Worm (Caenorhabditis elegans) whole organism, midembryonic: Measurements from ENCODE around the gene mdt-8.

Experiments
- T22C8.4 ChIP-seq: fragments of 200-800 bp; sonication (Bioruptor generic); IDR thresholded peaks from 2 replicates; pipeline ENCODE4 v1.3.6; 2022; ENCODE audit warnings: missing genetic modification characterization, missing compliant biosample characterization
- cog-1 ChIP-seq: sonication (generic microtip); optimal IDR thresholded peaks from 2 replicates; lab custom pipeline; 2016; ENCODE audit warnings: missing genetic modification characterization, missing compliant biosample characterization
- flt-1 ChIP-seq: fragments of 200-800 bp; sonication (Bioruptor generic); IDR thresholded peaks from 2 replicates; pipeline ENCODE4 v1.3.6; 2022; ENCODE audit warnings: missing genetic modification characterization, missing compliant biosample characterization
- klf-2 ChIP-seq: fragments of 200-800 bp; sonication (Bioruptor generic); conservative IDR thresholded peaks from 2 replicates; pipeline ENCODE4 v1.3.6; 2022; ENCODE audit warnings: missing genetic modification reagents, missing genetic modification characterization, missing compliant biosample characterization
- med-1 ChIP-seq: sonication (generic microtip); optimal IDR thresholded peaks from 2 replicates; lab custom pipeline; 2017; ENCODE audit warnings: missing genetic modification characterization, mild to moderate bottlenecking, missing compliant biosample characterization, antibody characterized with exemption, missing genetic modification reagents; ENCODE audit not compliant: insufficient read depth
- ref-1 ChIP-seq: fragments of 200-800 bp; sonication (Bioruptor generic); conservative IDR thresholded peaks from 2 replicates; pipeline ENCODE4 v1.3.6; 2022; ENCODE audit warnings: missing genetic modification reagents, missing genetic modification characterization, missing compliant biosample characterization
- tab-1 ChIP-seq: fragments of 200-800 bp; sonication (Bioruptor generic); IDR thresholded peaks from 2 replicates; pipeline ENCODE4 v1.3.6; 2022; ENCODE audit warnings: missing genetic modification characterization, missing compliant biosample characterization
- ztf-23 ChIP-seq: fragments of 200-800 bp; sonication (Bioruptor generic); IDR thresholded peaks from 2 replicates; pipeline ENCODE4 v1.3.6; 2022; ENCODE audit warnings: missing genetic modification reagents, missing genetic modification characterization, missing compliant biosample characterization
- ztf-29 ChIP-seq: fragments of 200-800 bp; sonication (Bioruptor generic); IDR thresholded peaks from 2 replicates; pipeline ENCODE4 v1.3.6; 2022; ENCODE audit warnings: missing genetic modification reagents, missing genetic modification characterization, missing compliant biosample characterization

DNA sequence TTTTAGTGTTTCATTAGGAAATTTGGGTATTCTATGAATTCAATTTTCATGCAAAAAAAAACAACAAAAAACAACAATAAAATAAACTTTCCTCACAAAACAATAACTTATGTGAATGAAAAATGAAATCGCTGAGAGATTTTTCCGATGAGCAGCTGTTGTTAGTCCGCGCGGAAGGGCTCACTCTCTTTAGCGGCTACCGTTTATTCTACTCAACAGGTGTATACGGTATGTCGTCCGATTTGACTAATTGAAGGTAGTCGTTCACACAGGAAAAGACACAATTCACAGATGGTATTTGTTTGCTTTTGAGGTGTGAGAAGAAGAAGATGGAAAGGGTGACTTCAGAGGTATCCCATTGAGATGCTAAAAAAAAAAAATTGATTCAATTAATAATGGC, 35.1 kb upstream of the mdt-8 start:
- TF ChIP-seq flt-1 (GFP tag; lab: Robert Waterston, UW) (no peak), ref-1 (GFP tag; lab: Robert Waterston, UW) (no peak), ztf-29 (GFP tag; lab: Robert Waterston, UW) (no peak), tab-1 (GFP tag; lab: Robert Waterston, UW) (no peak), klf-2 (GFP tag; lab: Robert Waterston, UW) (no peak), ztf-23 (no peak), cog-1 (tag; lab: Kevin White, UChicago) (no peak), T22C8.4 (no peak), med-1 (GFP tag; lab: Kevin White, UChicago) (no peak)
